Fruit fly (Drosophila melanogaster): ENCODE data around the gene CG14143.

The CG14143 gene

DNA sequence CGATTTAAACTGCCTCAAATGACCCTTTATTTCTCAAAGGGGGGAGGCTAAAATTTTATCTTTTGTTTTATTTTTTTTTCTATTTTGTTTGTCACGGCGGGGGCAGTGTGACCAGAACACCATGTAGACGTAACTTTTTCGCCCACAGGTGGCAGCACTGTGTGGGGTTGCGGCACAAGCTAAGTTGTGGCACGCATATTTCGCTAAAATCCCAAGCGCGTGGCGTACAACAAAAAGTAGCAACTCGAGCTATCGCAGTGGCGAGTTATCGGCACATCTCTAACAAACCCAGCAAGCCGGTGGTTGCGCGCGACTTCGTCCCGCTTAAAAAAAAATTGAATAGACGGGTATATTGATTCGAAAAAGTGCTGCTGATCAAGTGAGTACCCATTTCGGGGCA is 11.7 kb upstream of the CG14143 start, which contains the start of the genes Ufd1 and NaPi-III (continued):
- TF ChIP-seq dmrt11E (tag; optimal IDR thresholded peaks at IDR 0.05) (peak; percentile 20), CG3838 (GFP tag; optimal IDR thresholded peaks at IDR 0.05) (no peak), nau (GFP tag; optimal IDR thresholded peaks at IDR 0.05) (no peak), CG8944 (GFP tag; optimal IDR thresholded peaks at IDR 0.05) (peak; percentile 36), D (optimal IDR thresholded peaks at IDR 0.05) (no peak), D (GFP tag; optimal IDR thresholded peaks at IDR 0.05) (peak; percentile 4), row (GFP tag; IDR thresholded peaks at IDR 0.05) (peak; percentile 45; the same call in 2 of the 3 replicates), sob (GFP tag; IDR thresholded peaks at IDR 0.05) (peak; percentile 68), CG1647 (GFP tag; optimal IDR thresholded peaks at IDR 0.05) (no peak), CG17328 (GFP tag; IDR thresholded peaks at IDR 0.05) (no peak), mld (GFP tag; IDR thresholded peaks at IDR 0.05; ENCODE audit: partially characterized antibody) (no peak), CG34422 (GFP tag; IDR thresholded peaks at IDR 0.05) (peak; percentile 69), inv (GFP tag; IDR thresholded peaks at IDR 0.05; ENCODE audit: partially characterized antibody) (peak; percentile 71; the same call in 1 of the 2 replicates), NK7.1 (GFP tag; optimal IDR thresholded peaks at IDR 0.05) (no peak), CG6254 (GFP tag; optimal IDR thresholded peaks at IDR 0.05) (no peak), CG8290 (GFP tag; optimal IDR thresholded peaks at IDR 0.05) (peak; percentile 26), CG8290 (tag; optimal IDR thresholded peaks at IDR 0.05) (peak in 1 of 2 experiments; percentile 90), pho (GFP tag; optimal IDR thresholded peaks at IDR 0.05) (peak; percentile 35), CG11723 (GFP tag; optimal IDR thresholded peaks at IDR 0.05) (no peak), her (GFP tag; optimal IDR thresholded peaks at IDR 0.05) (peak; percentile 54), rib (GFP tag; IDR thresholded peaks at IDR 0.05) (no peak), Ets97D (GFP tag; optimal IDR thresholded peaks at IDR 0.05) (peak; percentile 92), cad (GFP tag; optimal IDR thresholded peaks at IDR 0.05) (no peak), CG5245 (GFP tag; optimal IDR thresholded peaks at IDR 0.05) (peak; percentile 17), CG30403 (GFP tag; optimal IDR thresholded peaks at IDR 0.05) (no peak), Oli (tag; optimal IDR thresholded peaks at IDR 0.05) (no peak), CG2129 (GFP tag; IDR thresholded peaks at IDR 0.05; ENCODE audit: partially characterized antibody) (peak; percentile 53), CG32772 (GFP tag; IDR thresholded peaks at IDR 0.05) (peak; percentile 85), CG15696 (tag; optimal IDR thresholded peaks at IDR 0.05) (no peak), wdn (GFP tag; IDR thresholded peaks at IDR 0.05) (no peak), CG4730 (GFP tag; IDR thresholded peaks at IDR 0.05) (no peak), CG6765 (GFP tag; optimal IDR thresholded peaks at IDR 0.05) (no peak), esg (GFP tag; conservative IDR thresholded peaks at IDR 0.05) (no peak), Rx (GFP tag; IDR thresholded peaks at IDR 0.05) (no peak), ro (GFP tag; IDR thresholded peaks at IDR 0.05) (no peak), Hr3 (GFP tag; optimal IDR thresholded peaks at IDR 0.05) (no peak), CG4424 (GFP tag; optimal IDR thresholded peaks at IDR 0.05) (no peak), D19B (GFP tag; optimal IDR thresholded peaks at IDR 0.05) (no peak), luna (GFP tag; optimal IDR thresholded peaks at IDR 0.05) (peak; percentile 2), Gug (GFP tag; IDR thresholded peaks at IDR 0.05) (peak; percentile 26; the same call in 1 of the 4 replicates), eyg (GFP tag; optimal IDR thresholded peaks at IDR 0.05) (peak; percentile 71), h (optimal IDR thresholded peaks at IDR 0.05) (no peak), NC2α (GFP tag; optimal IDR thresholded peaks at IDR 0.05) (no peak), CG13123 (GFP tag; optimal IDR thresholded peaks at IDR 0.05) (no peak), vfl (GFP tag; optimal IDR thresholded peaks at IDR 0.05) (peak; percentile 38), nom (GFP tag; optimal IDR thresholded peaks at IDR 0.05) (no peak), sima (GFP tag; optimal IDR thresholded peaks at IDR 0.05) (no peak), croc (GFP tag; conservative IDR thresholded peaks at IDR 0.05) (no peak), CG10654 (GFP tag; optimal IDR thresholded peaks at IDR 0.05) (no peak), MBD-R2 (GFP tag; IDR thresholded peaks at IDR 0.05) (peak; percentile 97), CG2875 (GFP tag; optimal IDR thresholded peaks at IDR 0.05) (no peak), dimm (GFP tag; IDR thresholded peaks at IDR 0.05) (no peak), crp (GFP tag; optimal IDR thresholded peaks at IDR 0.05) (peak in 1 of 2 experiments; percentile 69)

Measured in whole organism, embryonic.